Fruit fly (Drosophila melanogaster) whole organism, adult: ENCODE measurements around the gene tctn.

ENCODE experiments used
- CG12768 ChIP-seq: fragments of 200-800 bp; sonication (Bioruptor generic); optimal IDR thresholded peaks from 2 replicates; lab custom pipeline; 2017; ENCODE audit warnings: missing biosample characterization, missing genetic modification characterization, mild to moderate bottlenecking, moderate library complexity, missing genetic modification reagents
- CG33017 ChIP-seq: fragments of 200-800 bp; sonication (Bioruptor generic); optimal IDR thresholded peaks from 2 replicates; lab custom pipeline; 2018; ENCODE audit warnings: missing biosample characterization, mild to moderate bottlenecking, missing genetic modification characterization, moderate library complexity
- CG5204 ChIP-seq: fragments of 200-800 bp; sonication (Bioruptor generic); optimal IDR thresholded peaks from 2 replicates; lab custom pipeline; 2016; ENCODE audit warnings: missing biosample characterization, missing genetic modification characterization
- Clk ChIP-seq: fragments of 200-800 bp; sonication (Bioruptor generic); optimal IDR thresholded peaks from 2 replicates; lab custom pipeline; 2017; ENCODE audit warnings: missing biosample characterization, missing genetic modification characterization
- Crg-1 ChIP-seq: fragments of 200-800 bp; sonication (Bioruptor generic); optimal IDR thresholded peaks from 2 replicates; lab custom pipeline; 2016; ENCODE audit warnings: missing biosample characterization, missing genetic modification characterization
- Hr96 ChIP-seq: fragments of 200-800 bp; sonication (Bioruptor generic); optimal IDR thresholded peaks from 2 replicates; lab custom pipeline; 2016; ENCODE audit warnings: missing biosample characterization, missing genetic modification characterization
- kay ChIP-seq: fragments of 200-800 bp; sonication (Bioruptor generic); peaks from one replicate; lab custom pipeline; 2016; ENCODE audit warnings: missing biosample characterization, missing genetic modification characterization, borderline replicate concordance

DNA sequence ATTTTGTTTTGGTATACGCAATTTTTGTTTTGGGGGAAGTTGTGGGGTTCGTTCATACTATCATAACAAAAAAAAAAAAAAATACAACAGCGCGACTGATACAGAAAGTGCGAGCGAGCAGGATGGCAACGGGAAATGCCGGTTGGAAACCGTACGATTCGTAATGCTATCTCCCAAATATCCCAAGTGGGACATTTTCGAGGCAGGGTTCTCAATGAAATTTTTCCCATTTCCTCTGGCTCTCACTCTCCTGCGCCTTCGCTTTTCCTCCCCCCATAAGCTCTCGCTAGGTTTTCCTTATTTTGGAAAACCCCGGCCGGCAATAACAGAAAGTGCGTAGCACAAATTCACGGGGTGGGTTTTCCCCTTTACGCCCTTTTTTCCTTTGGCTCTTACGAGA lies 38.2 kb downstream of the tctn start:
- TF ChIP-seq kay (GFP tag; lab: Kevin White, UChicago) (no peak), CG12768 (GFP tag; lab: Kevin White, UChicago) (no peak), Crg-1 (no peak), Hr96 (no peak), CG33017 (tag; lab: Kevin White, UChicago) (no peak), CG5204 (no peak), Clk (GFP tag; lab: Kevin White, UChicago) (no peak)
